Worm (Caenorhabditis elegans): ENCODE results near the gene frpr-6.

Gene frpr-6

ce11 chrV:9112467-9112866, 11.5 kb upstream of the frpr-6 start, which contains the start of gene F21C10.7:
TSS of gene F21C10.7 (plus strand) at chrV:9112767.
- TF ChIP-seq pha-4 (tag; optimal IDR thresholded peaks at IDR 0.05), result no peak

ce11 chrV:9111957-9112356, 11.0 kb upstream of the frpr-6 start:
- TF ChIP-seq ceh-83 (GFP tag; optimal IDR thresholded peaks at IDR 0.05) (no peak), unc-120 (tag; optimal IDR thresholded peaks at IDR 0.05; ENCODE audit: poor library complexity, severe bottlenecking) (peak; percentile 97), hlh-1 (tag; optimal IDR thresholded peaks at IDR 0.05) (peak; percentile 43), blmp-1 (tag; optimal IDR thresholded peaks at IDR 0.05) (no peak)

- no peak for TF ChIP-seq ceh-39 (tag; optimal IDR thresholded peaks at IDR 0.05)
- no peak for TF ChIP-seq elt-1 (tag; optimal IDR thresholded peaks at IDR 0.05; ENCODE audit: borderline replicate concordance, insufficient read depth)
- TF ChIP-seq ztf-11 (tag; optimal IDR thresholded peaks at IDR 0.05), result no peak
- no peak for TF ChIP-seq mep-1 (tag; optimal IDR thresholded peaks at IDR 0.05)
- no peak for TF ChIP-seq ces-1 (GFP tag; optimal IDR thresholded peaks at IDR 0.05)
- TF ChIP-seq mls-2 (tag; optimal IDR thresholded peaks at IDR 0.05), result no peak
- TF ChIP-seq lin-13 (tag; optimal IDR thresholded peaks at IDR 0.05), result no peak
- TF ChIP-seq cnd-1 (tag; optimal IDR thresholded peaks at IDR 0.05), result no peak
- no peak for TF ChIP-seq pha-4 (tag; optimal IDR thresholded peaks at IDR 0.05)
- no peak for TF ChIP-seq bed-3 (GFP tag; optimal IDR thresholded peaks at IDR 0.05)
- TF ChIP-seq elt-3 (tag; optimal IDR thresholded peaks at IDR 0.05), result no peak
- TF ChIP-seq ham-2 (GFP tag; optimal IDR thresholded peaks at IDR 0.05), result no peak
- no peak for TF ChIP-seq nhr-2 (tag; optimal IDR thresholded peaks at IDR 0.05)
- no peak for TF ChIP-seq lin-32 (GFP tag; optimal IDR thresholded peaks at IDR 0.05)
- no peak for TF ChIP-seq M03D4.4 (tag; optimal IDR thresholded peaks at IDR 0.05)
- no peak for TF ChIP-seq ceh-43 (GFP tag; optimal IDR thresholded peaks at IDR 0.05)
- TF ChIP-seq nhr-28 (tag; optimal IDR thresholded peaks at IDR 0.05), result no peak
- TF ChIP-seq tbx-8 (GFP tag; optimal IDR thresholded peaks at IDR 0.05), result no peak
- TF ChIP-seq unc-120 (tag; optimal IDR thresholded peaks at IDR 0.05; ENCODE audit: poor library complexity, severe bottlenecking), result no peak
- no peak for TF ChIP-seq nhr-76 (tag; optimal IDR thresholded peaks at IDR 0.05)
These were observed 8.3 kb upstream of the frpr-6 start, which contains the start of gene pqn-31 for ce11 chrV:9109281-9109680. TSS of gene pqn-31 (plus strand) at chrV:9109581.

ce11 chrV:9108219-9108618, 7.3 kb upstream of the frpr-6 start, which contains the start of gene F21C10.18:
TSS of gene F21C10.18 (plus strand) at chrV:9108519.
- TF ChIP-seq nhr-76 (tag; optimal IDR thresholded peaks at IDR 0.05) (no peak), ham-2 (GFP tag; optimal IDR thresholded peaks at IDR 0.05) (no peak), tbx-8 (GFP tag; optimal IDR thresholded peaks at IDR 0.05) (no peak), unc-62 (GFP tag; optimal IDR thresholded peaks at IDR 0.05) (no peak), ceh-39 (tag; optimal IDR thresholded peaks at IDR 0.05) (no peak), pha-4 (tag; optimal IDR thresholded peaks at IDR 0.05) (no peak), ztf-11 (tag; optimal IDR thresholded peaks at IDR 0.05) (no peak), lin-32 (GFP tag; optimal IDR thresholded peaks at IDR 0.05) (no peak), zip-8 (tag; optimal IDR thresholded peaks at IDR 0.05) (no peak), M03D4.4 (tag; optimal IDR thresholded peaks at IDR 0.05) (no peak), unc-39 (tag; optimal IDR thresholded peaks at IDR 0.05) (no peak), mls-2 (tag; optimal IDR thresholded peaks at IDR 0.05) (no peak), blmp-1 (tag; optimal IDR thresholded peaks at IDR 0.05) (no peak), nhr-28 (tag; optimal IDR thresholded peaks at IDR 0.05) (no peak), mep-1 (tag; optimal IDR thresholded peaks at IDR 0.05) (no peak), snpc-4 (tag; optimal IDR thresholded peaks at IDR 0.05) (no peak), sptf-1 (tag; optimal IDR thresholded peaks at IDR 0.05) (no peak), drap-1 (GFP tag; optimal IDR thresholded peaks at IDR 0.05) (no peak), nhr-237 (tag; optimal IDR thresholded peaks at IDR 0.05) (no peak), ceh-83 (GFP tag; optimal IDR thresholded peaks at IDR 0.05) (no peak)

ce11 chrV:9098280-9098973, 2.5 kb downstream of the frpr-6 start, which contains the start of gene F21C10.9:
TSS of gene F21C10.9 (minus strand) at chrV:9098696.
- TF ChIP-seq nhr-12 (tag; optimal IDR thresholded peaks at IDR 0.05), result no peak
- no peak for TF ChIP-seq unc-39 (tag; optimal IDR thresholded peaks at IDR 0.05)
- TF ChIP-seq sptf-1 (tag; optimal IDR thresholded peaks at IDR 0.05), result no peak
- no peak for TF ChIP-seq blmp-1 (tag; optimal IDR thresholded peaks at IDR 0.05)
- TF ChIP-seq elt-3 (tag; optimal IDR thresholded peaks at IDR 0.05), result no peak
- TF ChIP-seq pha-4 (tag; optimal IDR thresholded peaks at IDR 0.05), result no peak
- no peak for TF ChIP-seq nhr-237 (tag; optimal IDR thresholded peaks at IDR 0.05)
- no peak for TF ChIP-seq unc-62 (GFP tag; optimal IDR thresholded peaks at IDR 0.05)
- TF ChIP-seq bed-3 (GFP tag; optimal IDR thresholded peaks at IDR 0.05), result no peak
